Worm (Caenorhabditis elegans) whole organism, early embryonic: ENCODE measurements around the gene mrg-1.

Experiments
- B0310.2 ChIP-seq: sonication (generic microtip); optimal IDR thresholded peaks from 2 replicates; lab custom pipeline; 2016; ENCODE audit warnings: mild to moderate bottlenecking, missing genetic modification characterization, missing compliant biosample characterization
- F13C5.2 ChIP-seq: sonication (generic microtip); optimal IDR thresholded peaks from 2 replicates; lab custom pipeline; 2017; ENCODE audit warnings: mild to moderate bottlenecking, missing genetic modification characterization, inconsistent platforms, missing compliant biosample characterization
- aly-1 ChIP-seq: sonication (generic microtip); optimal IDR thresholded peaks from 2 replicates; lab custom pipeline; 2016; ENCODE audit warnings: missing genetic modification characterization, missing compliant biosample characterization
- ama-1 ChIP-seq: fragments of 150-350 bp; optimal IDR thresholded peaks from 2 replicates; lab custom pipeline; 2014
- ceh-13 ChIP-seq: fragments of 200-800 bp; sonication (Bioruptor generic); optimal IDR thresholded peaks from 2 replicates; lab custom pipeline; 2018; ENCODE audit warnings: mild to moderate bottlenecking, missing genetic modification characterization, missing compliant biosample characterization
- ceh-36 ChIP-seq: sonication (generic microtip); optimal IDR thresholded peaks from 2 replicates; lab custom pipeline; 2016; ENCODE audit warnings: missing genetic modification characterization, inconsistent platforms, missing compliant biosample characterization
- ets-7 ChIP-seq: sonication (generic microtip); optimal IDR thresholded peaks from 2 replicates; lab custom pipeline; 2016; ENCODE audit warnings: missing genotype, missing genetic modification characterization, missing compliant biosample characterization
- flt-1 ChIP-seq: fragments of 200-800 bp; sonication (Bioruptor generic); IDR thresholded peaks from 2 replicates; pipeline ENCODE4 v1.3.6; 2022; ENCODE audit warnings: missing genetic modification characterization, missing compliant biosample characterization
- hmbx-1 ChIP-seq: sonication (generic microtip); optimal IDR thresholded peaks from 2 replicates; lab custom pipeline; 2016; ENCODE audit warnings: mild to moderate bottlenecking, missing genetic modification characterization, missing compliant biosample characterization
- hmg-4 ChIP-seq: fragments of 200-800 bp; sonication (Bioruptor generic); optimal IDR thresholded peaks from 2 replicates; lab custom pipeline; 2018; ENCODE audit warnings: mild to moderate bottlenecking, missing genetic modification characterization, missing compliant biosample characterization
- hnd-1 ChIP-seq: sonication (generic microtip); optimal IDR thresholded peaks from 2 replicates; lab custom pipeline; 2016; ENCODE audit warnings: missing genetic modification characterization, missing compliant biosample characterization
- pes-1 ChIP-seq: fragments of 200-800 bp; sonication (Bioruptor generic); IDR thresholded peaks from 2 replicates; pipeline ENCODE4 v1.3.6; 2022; ENCODE audit warnings: missing genetic modification reagents, missing genetic modification characterization, missing compliant biosample characterization
- scrt-1 ChIP-seq: fragments of 200-800 bp; sonication (Bioruptor generic); IDR thresholded peaks from 2 replicates; pipeline ENCODE4 v1.3.6; 2022; ENCODE audit warnings: missing genetic modification characterization, missing compliant biosample characterization
- sea-1 ChIP-seq: fragments of 200-800 bp; sonication (Bioruptor generic); conservative IDR thresholded peaks from 2 replicates; pipeline ENCODE4 v1.3.6; 2022; ENCODE audit warnings: missing genetic modification characterization, missing compliant biosample characterization
- tbx-11 ChIP-seq: fragments of 200-800 bp; sonication (Bioruptor generic); IDR thresholded peaks from 2 replicates; pipeline ENCODE4 v1.3.6; 2022; ENCODE audit warnings: missing genetic modification characterization, missing compliant biosample characterization
- tbx-37 ChIP-seq: fragments of 200-800 bp; sonication (Bioruptor generic); conservative IDR thresholded peaks from 2 replicates; pipeline ENCODE4 v1.3.6; 2022; ENCODE audit warnings: missing genetic modification reagents, missing genetic modification characterization, missing compliant biosample characterization
- tra-4 ChIP-seq: sonication (generic microtip); optimal IDR thresholded peaks from 2 replicates; lab custom pipeline; 2017; ENCODE audit warnings: missing genetic modification characterization, missing compliant biosample characterization

The mrg-1 gene

DNA sequence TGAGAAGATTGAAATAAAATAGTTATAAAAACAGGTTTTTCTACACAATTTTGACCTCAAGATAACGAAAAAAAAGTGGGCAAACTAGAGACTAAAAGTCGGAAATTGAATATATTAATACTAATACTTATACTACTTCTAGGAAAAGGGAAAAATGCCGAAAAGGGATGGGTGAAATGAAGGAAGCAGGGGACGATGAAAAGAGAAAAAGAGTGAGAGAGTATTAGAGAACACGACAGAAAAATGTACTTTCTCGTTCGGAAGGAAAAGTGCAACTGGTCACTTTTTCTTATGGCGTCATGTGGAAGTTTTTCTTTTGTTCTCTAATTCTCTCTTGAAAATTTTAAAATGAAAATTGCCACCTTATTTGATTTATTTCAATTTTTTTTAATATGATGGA lies 33.1 kb downstream of the mrg-1 start:
- TF ChIP-seq B0310.2 (tag; lab: Kevin White, UChicago): no peak
- no peak for TF ChIP-seq ceh-13
- TF ChIP-seq hmbx-1 (tag; lab: Kevin White, UChicago): no peak
- no peak for TF ChIP-seq flt-1
- TF ChIP-seq F13C5.2: no peak
- no peak for TF ChIP-seq tbx-11 (GFP tag; lab: Robert Waterston, UW)
- no peak for TF ChIP-seq tbx-37
- no peak for TF ChIP-seq hnd-1 (tag; lab: Kevin White, UChicago)
- TF ChIP-seq scrt-1 (GFP tag; lab: Robert Waterston, UW): no peak
- no peak for TF ChIP-seq sea-1 (GFP tag; lab: Robert Waterston, UW)
- TF ChIP-seq ama-1 (lab: Kevin White, UChicago): no peak

- TF ChIP-seq ceh-13 (no peak), aly-1 (tag; lab: Kevin White, UChicago) (no peak), hmg-4 (GFP tag; lab: Kevin White, UChicago) (no peak), ets-7 (tag; lab: Kevin White, UChicago) (no peak), ceh-36 (tag; lab: Kevin White, UChicago) (no peak), F13C5.2 (no peak), tbx-11 (GFP tag; lab: Robert Waterston, UW) (no peak), hmbx-1 (tag; lab: Kevin White, UChicago) (no peak), ama-1 (lab: Kevin White, UChicago) (no peak), B0310.2 (tag; lab: Kevin White, UChicago) (no peak), tra-4 (tag; lab: Kevin White, UChicago) (no peak), hnd-1 (tag; lab: Kevin White, UChicago) (no peak), tbx-37 (no peak), pes-1 (GFP tag; lab: Robert Waterston, UW) (no peak), flt-1 (no peak), sea-1 (GFP tag; lab: Robert Waterston, UW) (no peak), scrt-1 (GFP tag; lab: Robert Waterston, UW) (no peak)
Observed at ce11 chrIII:12840204-12840603, 34.3 kb downstream of the mrg-1 start.

- TF ChIP-seq hmbx-1 (tag; lab: Kevin White, UChicago) (no peak), aly-1 (tag; lab: Kevin White, UChicago) (no peak), tra-4 (tag; lab: Kevin White, UChicago) (no peak), scrt-1 (GFP tag; lab: Robert Waterston, UW) (no peak), ama-1 (lab: Kevin White, UChicago) (no peak), hnd-1 (tag; lab: Kevin White, UChicago) (no peak), ceh-13 (no peak), hmg-4 (GFP tag; lab: Kevin White, UChicago) (no peak), sea-1 (GFP tag; lab: Robert Waterston, UW) (no peak), tbx-11 (GFP tag; lab: Robert Waterston, UW) (no peak), flt-1 (no peak), B0310.2 (tag; lab: Kevin White, UChicago) (no peak), pes-1 (GFP tag; lab: Robert Waterston, UW) (no peak), tbx-37 (no peak), ceh-36 (tag; lab: Kevin White, UChicago) (no peak), F13C5.2 (no peak), ets-7 (tag; lab: Kevin White, UChicago) (no peak)
Observed at ce11 chrIII:12838913-12839366, 35.5 kb downstream of the mrg-1 start, which contains the start of gene Y37D8A.4. Gene Y37D8A.4 (minus strand): TSS chrIII:12838963.

- TF ChIP-seq aly-1 (tag; lab: Kevin White, UChicago): no peak
- no peak for TF ChIP-seq ceh-13
- no peak for TF ChIP-seq sea-1 (GFP tag; lab: Robert Waterston, UW)
- no peak for TF ChIP-seq tbx-37
- no peak for TF ChIP-seq B0310.2 (tag; lab: Kevin White, UChicago)
- no peak for TF ChIP-seq hmg-4 (GFP tag; lab: Kevin White, UChicago)
- TF ChIP-seq hnd-1 (tag; lab: Kevin White, UChicago): no peak
- TF ChIP-seq hmbx-1 (tag; lab: Kevin White, UChicago): no peak
- no peak for TF ChIP-seq scrt-1 (GFP tag; lab: Robert Waterston, UW)
- TF ChIP-seq flt-1: no peak
- no peak for TF ChIP-seq ets-7 (tag; lab: Kevin White, UChicago)
- TF ChIP-seq pes-1 (GFP tag; lab: Robert Waterston, UW): no peak
- no peak for TF ChIP-seq ama-1 (lab: Kevin White, UChicago)
- TF ChIP-seq F13C5.2: no peak
- TF ChIP-seq tbx-11 (GFP tag; lab: Robert Waterston, UW): no peak
- no peak for TF ChIP-seq ceh-36 (tag; lab: Kevin White, UChicago)
- TF ChIP-seq tra-4 (tag; lab: Kevin White, UChicago): no peak
Observed at ce11 chrIII:12838299-12838698, 36.2 kb downstream of the mrg-1 start.

ce11 chrIII:12836742-12837285 lies 37.6 kb downstream of the mrg-1 start:
- TF ChIP-seq B0310.2 (tag; lab: Kevin White, UChicago) (no peak), ceh-36 (tag; lab: Kevin White, UChicago) (no peak), hmg-4 (GFP tag; lab: Kevin White, UChicago) (no peak), F13C5.2 (no peak), ceh-13 (no peak), tbx-11 (GFP tag; lab: Robert Waterston, UW) (no peak), ama-1 (lab: Kevin White, UChicago) (no peak), aly-1 (tag; lab: Kevin White, UChicago) (no peak), sea-1 (GFP tag; lab: Robert Waterston, UW) (no peak), pes-1 (GFP tag; lab: Robert Waterston, UW) (no peak), hnd-1 (tag; lab: Kevin White, UChicago) (no peak), hmbx-1 (tag; lab: Kevin White, UChicago) (no peak), flt-1 (no peak), ets-7 (tag; lab: Kevin White, UChicago) (no peak), tbx-37 (no peak)

- TF ChIP-seq F13C5.2 (no peak), ama-1 (lab: Kevin White, UChicago) (no peak), tbx-37 (no peak), aly-1 (tag; lab: Kevin White, UChicago) (no peak), hnd-1 (tag; lab: Kevin White, UChicago) (no peak), sea-1 (GFP tag; lab: Robert Waterston, UW) (no peak), flt-1 (no peak), hmbx-1 (tag; lab: Kevin White, UChicago) (no peak), ceh-13 (no peak), tra-4 (tag; lab: Kevin White, UChicago) (no peak)
Observed at ce11 chrIII:12833079-12833478, 41.4 kb downstream of the mrg-1 start.
